Worm (Caenorhabditis elegans) whole organism, late embryonic: ENCODE results near the gene ZK643.6.

ENCODE experiments used
- T23F11.4 ChIP-seq: fragments of 200-800 bp; sonication (Bioruptor generic); optimal IDR thresholded peaks from 2 replicates; lab custom pipeline; 2018; ENCODE audit warnings: mild to moderate bottlenecking, missing genetic modification characterization, missing compliant biosample characterization
- hlh-15 ChIP-seq: sonication (generic microtip); optimal IDR thresholded peaks from 2 replicates; lab custom pipeline; 2016; ENCODE audit warnings: missing genetic modification characterization, missing compliant biosample characterization
- hlh-6 ChIP-seq: sonication (generic microtip); optimal IDR thresholded peaks from 2 replicates; lab custom pipeline; 2016; ENCODE audit warnings: missing genotype, missing genetic modification characterization, missing compliant biosample characterization
- mec-3 ChIP-seq: sonication (generic microtip); optimal IDR thresholded peaks from 2 replicates; lab custom pipeline; 2016; ENCODE audit warnings: borderline replicate concordance, missing genetic modification characterization, missing compliant biosample characterization

ce11 chrIII:9007183-9007582 is 46.6 kb upstream of the ZK643.6 start:
- peak; percentile 28 for TF ChIP-seq T23F11.4 (GFP tag; lab: Kevin White, UChicago)
- no peak for TF ChIP-seq hlh-6 (tag; lab: Kevin White, UChicago)
- TF ChIP-seq hlh-15 (tag; lab: Kevin White, UChicago), result no peak
- no peak for TF ChIP-seq mec-3 (tag; lab: Kevin White, UChicago)
